Fruit fly (Drosophila melanogaster) whole organism, embryonic: ENCODE data around the gene CG7987.

Source experiments
- BEAF-32 ChIP-seq: fragments of 200-800 bp; sonication (Bioruptor generic); optimal IDR thresholded peaks from 3 replicates; lab custom pipeline; 2017; ENCODE audit warnings: missing biosample characterization, missing genetic modification characterization, mild to moderate bottlenecking, moderate library complexity, missing genetic modification reagents
- CG10462 ChIP-seq: fragments of 200-800 bp; sonication (Bioruptor generic); optimal IDR thresholded peaks from 2 replicates; lab custom pipeline; 2016; ENCODE audit warnings: missing biosample characterization, missing genetic modification characterization
- CG11247 ChIP-seq: fragments of 200-800 bp; sonication (Bioruptor generic); IDR thresholded peaks from 2 replicates; pipeline ENCODE4 v1.3.6; 2022; ENCODE audit warnings: missing biosample characterization, missing genetic modification characterization
- CG11398 ChIP-seq: fragments of 200-800 bp; sonication (Bioruptor generic); optimal IDR thresholded peaks from 2 replicates; lab custom pipeline; 2016; ENCODE audit warnings: missing biosample characterization, missing genetic modification characterization
- CG14050 ChIP-seq: fragments of 200-800 bp; sonication (Bioruptor generic); IDR thresholded peaks from 3 replicates; pipeline ENCODE4 v1.3.6; 2022; ENCODE audit warnings: missing biosample characterization, missing genetic modification characterization
- CG15696 ChIP-seq: fragments of 200-800 bp; sonication (Bioruptor generic); optimal IDR thresholded peaks from 2 replicates; lab custom pipeline; 2019; ENCODE audit warnings: missing biosample characterization, mild to moderate bottlenecking, missing genetic modification characterization, moderate library complexity
- CG16779 ChIP-seq: fragments of 200-800 bp; sonication (Bioruptor generic); IDR thresholded peaks from 2 replicates; pipeline ENCODE4 v1.3.6; 2022; ENCODE audit warnings: missing biosample characterization, missing genetic modification characterization
- CG17328 ChIP-seq: fragments of 200-800 bp; sonication (Bioruptor generic); IDR thresholded peaks from 2 replicates; pipeline ENCODE4 v1.3.6; 2022; ENCODE audit warnings: missing biosample characterization, missing genetic modification characterization
- CG18619 ChIP-seq: fragments of 200-800 bp; sonication (Bioruptor generic); optimal IDR thresholded peaks from 3 replicates; lab custom pipeline; 2017; ENCODE audit warnings: missing biosample characterization, mild to moderate bottlenecking, missing genetic modification characterization
- CG2120 ChIP-seq: fragments of 200-800 bp; sonication (Bioruptor generic); optimal IDR thresholded peaks from 3 replicates; lab custom pipeline; 2016; ENCODE audit warnings: missing biosample characterization, missing genetic modification characterization
- CG2199 ChIP-seq: fragments of 200-800 bp; sonication (Bioruptor generic); IDR thresholded peaks from 3 replicates; pipeline ENCODE4 v1.3.6; 2022; ENCODE audit warnings: missing biosample characterization, missing genetic modification characterization
- CG2678 ChIP-seq: fragments of 200-800 bp; sonication (Bioruptor generic); optimal IDR thresholded peaks from 3 replicates; lab custom pipeline; 2019; ENCODE audit warnings: missing biosample characterization, mild to moderate bottlenecking, missing genetic modification characterization, moderate library complexity
- CG2875 ChIP-seq: fragments of 200-800 bp; sonication (Bioruptor generic); optimal IDR thresholded peaks from 2 replicates; lab custom pipeline; 2017; ENCODE audit warnings: missing biosample characterization, mild to moderate bottlenecking, missing genetic modification characterization, missing genetic modification reagents
- CG30431 ChIP-seq: fragments of 200-800 bp; sonication (Bioruptor generic); optimal IDR thresholded peaks from 2 replicates; lab custom pipeline; 2017; ENCODE audit warnings: missing biosample characterization, missing genetic modification characterization
- CG31388 ChIP-seq: fragments of 200-800 bp; sonication (Bioruptor generic); optimal IDR thresholded peaks from 2 replicates; lab custom pipeline; 2016; ENCODE audit warnings: missing biosample characterization, missing genetic modification characterization
- CG32532 ChIP-seq: fragments of 200-800 bp; sonication (Bioruptor generic); IDR thresholded peaks from 2 replicates; pipeline ENCODE4 v1.3.6; 2022; ENCODE audit warnings: missing biosample characterization, missing genetic modification characterization
- CG33557 ChIP-seq: fragments of 200-800 bp; sonication (Bioruptor generic); optimal IDR thresholded peaks from 2 replicates; lab custom pipeline; 2019; ENCODE audit warnings: missing biosample characterization, mild to moderate bottlenecking, missing genetic modification characterization, moderate library complexity
- CG3726 ChIP-seq: fragments of 200-800 bp; sonication (Bioruptor generic); IDR thresholded peaks from 3 replicates; pipeline ENCODE4, ENCODE4 v1.3.6; 2022; ENCODE audit warnings: missing biosample characterization, missing genetic modification characterization
- CG4617 ChIP-seq: fragments of 200-800 bp; sonication (Bioruptor generic); optimal IDR thresholded peaks from 3 replicates; lab custom pipeline; 2016; ENCODE audit warnings: missing biosample characterization, missing genetic modification characterization, borderline replicate concordance
- CG4820 ChIP-seq: fragments of 200-800 bp; sonication (Bioruptor generic); optimal IDR thresholded peaks from 3 replicates; lab custom pipeline; 2016; ENCODE audit warnings: missing biosample characterization, missing genetic modification characterization
- CG9609 ChIP-seq: fragments of 200-800 bp; sonication (Bioruptor generic); optimal IDR thresholded peaks from 3 replicates; lab custom pipeline; 2016; ENCODE audit warnings: missing biosample characterization, missing genetic modification characterization
- CG9876 ChIP-seq: fragments of 200-800 bp; sonication (Bioruptor generic); optimal IDR thresholded peaks from 2 replicates; lab custom pipeline; 2016; ENCODE audit warnings: missing biosample characterization, missing genetic modification characterization
- CoRest ChIP-seq: fragments of 200-800 bp; sonication (Bioruptor generic); optimal IDR thresholded peaks from 3 replicates; lab custom pipeline; 2018; ENCODE audit warnings: missing biosample characterization, mild to moderate bottlenecking, missing genetic modification characterization, moderate library complexity
- Fer2 ChIP-seq: fragments of 200-800 bp; sonication (Bioruptor generic); optimal IDR thresholded peaks from 2 replicates; lab custom pipeline; 2018; ENCODE audit warnings: missing biosample characterization, mild to moderate bottlenecking, missing genetic modification characterization, moderate library complexity
- HLH3B ChIP-seq: fragments of 200-800 bp; sonication (Bioruptor generic); IDR thresholded peaks from 2 replicates; pipeline ENCODE4 v1.3.6; 2022; ENCODE audit warnings: missing biosample characterization, missing genetic modification characterization
- HLH4C ChIP-seq: fragments of 200-800 bp; sonication (Bioruptor generic); IDR thresholded peaks from 3 replicates; pipeline ENCODE4 v1.3.6; 2022; ENCODE audit warnings: missing biosample characterization, missing genetic modification characterization; ENCODE audit not compliant: partially characterized antibody
- Lhr ChIP-seq: fragments of 200-800 bp; sonication (Bioruptor generic); optimal IDR thresholded peaks from 3 replicates; lab custom pipeline; 2017; ENCODE audit warnings: mild to moderate bottlenecking, missing biosample characterization, missing genetic modification reagents, missing genetic modification characterization
- Myb ChIP-seq: fragments of 200-800 bp; sonication (Bioruptor generic); optimal IDR thresholded peaks from 2 replicates; lab custom pipeline; 2016; ENCODE audit warnings: missing biosample characterization, missing genetic modification characterization
- NK7.1 ChIP-seq: fragments of 200-800 bp; sonication (Bioruptor generic); optimal IDR thresholded peaks from 3 replicates; lab custom pipeline; 2016; ENCODE audit warnings: missing biosample characterization, missing genetic modification characterization
- Oaz ChIP-seq: fragments of 200-800 bp; sonication (Bioruptor generic); IDR thresholded peaks from 2 replicates; pipeline ENCODE4 v1.3.6; 2022; ENCODE audit warnings: missing biosample characterization, missing genetic modification characterization
- Scr ChIP-seq: fragments of 200-800 bp; sonication (Bioruptor generic); IDR thresholded peaks from 2 replicates; pipeline ENCODE4 v1.3.6; 2022; ENCODE audit warnings: missing biosample characterization, missing genetic modification characterization; ENCODE audit not compliant: partially characterized antibody
- Side ChIP-seq: fragments of 200-800 bp; sonication (Bioruptor generic); optimal IDR thresholded peaks from 2 replicates; lab custom pipeline; 2016; ENCODE audit warnings: missing biosample characterization, missing genetic modification characterization
- Trl ChIP-seq, 3 experiments: fragments of >200 bp in 2 of 3; fragments of 200-800 bp in 1 of 3; sonication (Bioruptor generic) in 1 of 3; optimal IDR thresholded peaks; 2 replicates in 1 of 3; 3 replicates in 2 of 3; lab custom pipeline; 2016 to 2017; ENCODE audit warnings: missing biosample characterization in 1 of 3, missing genetic modification characterization in 1 of 3
- bcd ChIP-seq: fragments of 200-800 bp; sonication (Bioruptor generic); optimal IDR thresholded peaks from 2 replicates; lab custom pipeline; 2017; ENCODE audit warnings: missing biosample characterization, mild to moderate bottlenecking, missing genetic modification characterization
- bowl ChIP-seq: fragments of 200-800 bp; sonication (Bioruptor generic); IDR thresholded peaks from 2 replicates; pipeline ENCODE4 v1.3.6; 2022; ENCODE audit warnings: missing biosample characterization, missing genetic modification characterization
- caup ChIP-seq: fragments of 200-800 bp; sonication (Bioruptor generic); optimal IDR thresholded peaks from 3 replicates; lab custom pipeline; 2017; ENCODE audit warnings: missing biosample characterization, mild to moderate bottlenecking, missing genetic modification characterization, moderate library complexity; ENCODE audit not compliant: severe bottlenecking
- cg ChIP-seq: fragments of 200-800 bp; sonication (Bioruptor generic); optimal IDR thresholded peaks from 3 replicates; lab custom pipeline; 2019; ENCODE audit warnings: missing biosample characterization, mild to moderate bottlenecking, missing genetic modification characterization, moderate library complexity
- dysf ChIP-seq: fragments of 200-800 bp; sonication (Bioruptor generic); IDR thresholded peaks from 3 replicates; pipeline ENCODE4 v1.3.6; 2022; ENCODE audit warnings: missing biosample characterization, missing genetic modification characterization
- ems ChIP-seq: fragments of 200-800 bp; sonication (Bioruptor generic); optimal IDR thresholded peaks from 3 replicates; lab custom pipeline; 2016; ENCODE audit warnings: missing biosample characterization, missing genetic modification characterization
- fu2 ChIP-seq: fragments of 200-800 bp; sonication (Bioruptor generic); optimal IDR thresholded peaks from 2 replicates; lab custom pipeline; 2016; ENCODE audit warnings: missing biosample characterization, missing genetic modification characterization
- lilli ChIP-seq: fragments of 200-800 bp; sonication (Bioruptor generic); optimal IDR thresholded peaks from 3 replicates; lab custom pipeline; 2016; ENCODE audit warnings: missing biosample characterization, missing genetic modification characterization
- pfk ChIP-seq: fragments of 200-800 bp; sonication (Bioruptor generic); optimal IDR thresholded peaks from 2 replicates; lab custom pipeline; 2018; ENCODE audit warnings: missing biosample characterization, mild to moderate bottlenecking, missing genetic modification characterization, moderate library complexity
- phol ChIP-seq: fragments of 200-800 bp; sonication (Bioruptor generic); optimal IDR thresholded peaks from 3 replicates; lab custom pipeline; 2018; ENCODE audit warnings: missing biosample characterization, mild to moderate bottlenecking, missing genetic modification characterization, moderate library complexity
- pita ChIP-seq: fragments of 200-800 bp; sonication (Bioruptor generic); optimal IDR thresholded peaks from 2 replicates; lab custom pipeline; 2017; ENCODE audit warnings: missing biosample characterization, mild to moderate bottlenecking, missing genetic modification characterization
- pnt ChIP-seq: fragments of 200-800 bp; sonication (Bioruptor generic); optimal IDR thresholded peaks from 3 replicates; lab custom pipeline; 2016; ENCODE audit warnings: missing biosample characterization, missing genetic modification characterization
- prd ChIP-seq, 3 experiments: fragments of >200 bp in 2 of 3; fragments of 200-800 bp in 1 of 3; sonication (Bioruptor generic) in 1 of 3; optimal IDR thresholded peaks in 2 of 3; IDR thresholded peaks in 1 of 3; 2 replicates in 2 of 3; 3 replicates in 1 of 3; pipeline versions ENCODE4 v1.3.6 to Lab custom; 2017 to 2022; ENCODE audit warnings: missing biosample characterization in 1 of 3, missing genetic modification characterization in 1 of 3
- scrt ChIP-seq: fragments of 200-800 bp; sonication (Bioruptor generic); optimal IDR thresholded peaks from 2 replicates; lab custom pipeline; 2018; ENCODE audit warnings: missing biosample characterization, mild to moderate bottlenecking, missing genetic modification characterization, moderate library complexity
- sima ChIP-seq: fragments of 200-800 bp; sonication (Bioruptor generic); optimal IDR thresholded peaks from 2 replicates; lab custom pipeline; 2016; ENCODE audit warnings: missing biosample characterization, missing genetic modification characterization
- trem ChIP-seq: fragments of 200-800 bp; optimal IDR thresholded peaks from 3 replicates; lab custom pipeline; 2019; ENCODE audit warnings: missing biosample characterization, mild to moderate bottlenecking, missing genetic modification characterization, moderate library complexity
- yki ChIP-seq: fragments of >200 bp; optimal IDR thresholded peaks from 3 replicates; lab custom pipeline; 2018

The CG7987 gene

DNA sequence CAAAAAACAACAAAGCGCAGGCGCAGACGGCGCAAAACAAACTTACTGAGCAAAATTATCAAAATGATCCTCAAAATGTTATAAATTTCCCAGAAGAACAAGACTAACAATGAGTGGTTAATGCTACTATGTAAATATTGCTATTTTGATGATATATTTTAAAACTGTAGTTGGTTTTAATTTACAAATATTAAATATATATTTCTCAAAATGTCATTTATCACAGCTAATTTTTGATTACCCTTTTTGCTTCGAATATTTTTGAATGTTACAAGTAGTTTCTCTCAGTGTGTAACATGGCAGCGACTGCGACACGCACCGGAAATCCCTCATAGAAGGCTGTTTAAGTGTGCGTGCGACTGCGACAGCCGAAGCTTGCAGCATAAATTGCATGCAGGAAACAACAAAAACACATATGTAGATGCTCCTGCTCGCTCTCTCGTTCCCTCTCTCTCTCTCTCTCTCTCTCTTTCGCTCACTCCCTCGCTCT is 22.3 kb upstream of the CG7987 start (continued):
- TF ChIP-seq CG2199 (GFP tag; lab: Robert Waterston, UW) = peak; percentile 57; the same call in 1 of the 3 replicates
- no peak for TF ChIP-seq scrt (GFP tag; lab: Kevin White, UChicago)
- TF ChIP-seq CG33557 (GFP tag; lab: Kevin White, UChicago) = peak; percentile 6
- TF ChIP-seq HLH3B = peak; percentile 37; the same call in 1 of the 2 replicates
- no peak for TF ChIP-seq CG31388
- peak; percentile 38; the same call in 2 of the 3 replicates for TF ChIP-seq dysf
- no peak for TF ChIP-seq pnt (GFP tag; lab: Kevin White, UChicago)
- TF ChIP-seq sima (GFP tag; lab: Kevin White, UChicago) = no peak
- no peak for TF ChIP-seq CG11398 (GFP tag; lab: Kevin White, UChicago)
- no peak for TF ChIP-seq CG32532 (GFP tag; lab: Robert Waterston, UW)
- no peak for TF ChIP-seq yki
- TF ChIP-seq CG17328 (GFP tag; lab: Robert Waterston, UW) = peak; percentile 24; the same call in 1 of the 2 replicates
- TF ChIP-seq NK7.1 (GFP tag; lab: Kevin White, UChicago) = no peak
- no peak for TF ChIP-seq fu2 (GFP tag; lab: Kevin White, UChicago)
- no peak for TF ChIP-seq caup (GFP tag; lab: Kevin White, UChicago)
- peak; percentile 21 for TF ChIP-seq trem (tag; lab: Kevin White, UChicago)
- peak; percentile 45 for TF ChIP-seq CG2678 (tag; lab: Kevin White, UChicago)
- TF ChIP-seq HLH4C = no peak
- peak; percentile 49 to 50 for TF ChIP-seq Trl (optimal IDR thresholded peaks at IDR 0.05; lab: Kevin White, UChicago)
- TF ChIP-seq Trl (GFP tag; optimal IDR thresholded peaks at IDR 0.05; lab: Kevin White, UChicago) = no peak
- peak; percentile 0 for TF ChIP-seq CG15696
- TF ChIP-seq cg (GFP tag; lab: Kevin White, UChicago) = peak; percentile 33
- TF ChIP-seq CG16779 (GFP tag; lab: Robert Waterston, UW) = no peak
- peak; percentile 10 for TF ChIP-seq CG30431 (GFP tag; lab: Kevin White, UChicago)
- no peak for TF ChIP-seq Oaz (GFP tag; lab: Robert Waterston, UW)
- TF ChIP-seq CG11247 = no peak
- no peak for TF ChIP-seq ems (GFP tag; lab: Kevin White, UChicago)
- no peak for TF ChIP-seq prd (optimal IDR thresholded peaks at IDR 0.05; lab: Kevin White, UChicago)
- TF ChIP-seq prd (GFP tag; IDR thresholded peaks at IDR 0.05; lab: Robert Waterston, UW) = peak; percentile 4; the same call in 1 of the 3 replicates
- no peak for TF ChIP-seq CG2120 (GFP tag; lab: Kevin White, UChicago)
- TF ChIP-seq Lhr (GFP tag; lab: Kevin White, UChicago) = peak; percentile 27
- TF ChIP-seq lilli (GFP tag; lab: Kevin White, UChicago) = no peak
- no peak for TF ChIP-seq CG9876
- no peak for TF ChIP-seq Side (GFP tag; lab: Kevin White, UChicago)
- TF ChIP-seq pfk (GFP tag; lab: Kevin White, UChicago) = no peak
- no peak for TF ChIP-seq Myb
- peak; percentile 61 for TF ChIP-seq phol (tag; lab: Kevin White, UChicago)
- no peak for TF ChIP-seq CG4617 (GFP tag; lab: Kevin White, UChicago)
- peak; percentile 32 for TF ChIP-seq CG4820
- no peak for TF ChIP-seq bowl (GFP tag; lab: Robert Waterston, UW)
- no peak for TF ChIP-seq CG9609 (GFP tag; lab: Kevin White, UChicago)
- TF ChIP-seq CoRest (tag; lab: Kevin White, UChicago) = peak; percentile 42
- TF ChIP-seq BEAF-32 = no peak
- TF ChIP-seq CG2875 = peak; percentile 1
- TF ChIP-seq pita (GFP tag; lab: Kevin White, UChicago) = no peak
- TF ChIP-seq bcd (GFP tag; lab: Kevin White, UChicago) = peak; percentile 16
- no peak for TF ChIP-seq CG10462 (GFP tag; lab: Kevin White, UChicago)
- no peak for TF ChIP-seq CG14050
- no peak for TF ChIP-seq Scr (GFP tag; lab: Robert Waterston, UW)
- TF ChIP-seq CG18619 (GFP tag; lab: Kevin White, UChicago) = no peak
- no peak for TF ChIP-seq CG3726 (GFP tag; lab: Robert Waterston, UW)
- no peak for TF ChIP-seq Fer2 (tag; lab: Kevin White, UChicago)
